Fruit fly (Drosophila melanogaster): ENCODE measurements around the gene CG33641.

- TF ChIP-seq CG1620 (GFP tag; optimal IDR thresholded peaks at IDR 0.05) (no peak), CG5204 (GFP tag; optimal IDR thresholded peaks at IDR 0.05) (no peak), Mnt (GFP tag; optimal IDR thresholded peaks at IDR 0.05) (no peak)
Observed at dm6 chr2L:13514945-13515687, 13.7 kb upstream of the CG33641 start.

All from whole organism, adult.